Fruit fly (Drosophila melanogaster) whole organism, embryonic: Measurements from ENCODE around the gene CG46313.
A peak's percentile ranks its signal among the peaks of the same experiment; 100 is the strongest.

Experiments
- ATbp ChIP-seq: fragments of 200-800 bp; sonication (Bioruptor generic); optimal IDR thresholded peaks from 2 replicates; lab custom pipeline; 2017; ENCODE audit warnings: missing biosample characterization, mild to moderate bottlenecking, missing genetic modification characterization, missing genetic modification reagents
- Adf1 ChIP-seq: fragments of 200-800 bp; sonication (Bioruptor generic); IDR thresholded peaks from 2 replicates; pipeline ENCODE4 v1.3.6; 2022; ENCODE audit warnings: missing biosample characterization, missing genetic modification characterization
- Atf6 ChIP-seq: fragments of 200-800 bp; sonication (Bioruptor generic); IDR thresholded peaks from 2 replicates; pipeline ENCODE4 v1.3.6; 2022; ENCODE audit warnings: missing biosample characterization, missing genetic modification characterization
- CG10209 ChIP-seq: fragments of 200-800 bp; sonication (Bioruptor generic); optimal IDR thresholded peaks from 3 replicates; lab custom pipeline; 2017; ENCODE audit warnings: missing biosample characterization, mild to moderate bottlenecking, missing genetic modification characterization, missing genetic modification reagents
- CG10565 ChIP-seq: fragments of 200-800 bp; sonication (Bioruptor generic); optimal IDR thresholded peaks from 3 replicates; lab custom pipeline; 2016; ENCODE audit warnings: missing biosample characterization, mild to moderate bottlenecking, missing genetic modification characterization
- CG10979 ChIP-seq: fragments of 200-800 bp; sonication (Bioruptor generic); optimal IDR thresholded peaks from 2 replicates; lab custom pipeline; 2018; ENCODE audit warnings: missing biosample characterization, mild to moderate bottlenecking, missing genetic modification characterization, moderate library complexity
- CG11560 ChIP-seq: fragments of 200-800 bp; sonication (Bioruptor generic); IDR thresholded peaks from 3 replicates; pipeline ENCODE4 v1.3.6; 2022; ENCODE audit warnings: missing biosample characterization, missing genetic modification characterization
- CG1529 ChIP-seq: fragments of 200-800 bp; sonication (Bioruptor generic); optimal IDR thresholded peaks from 3 replicates; lab custom pipeline; 2018; ENCODE audit warnings: missing biosample characterization, missing genetic modification characterization
- CG15601 ChIP-seq: fragments of 200-800 bp; sonication (Bioruptor generic); optimal IDR thresholded peaks from 3 replicates; lab custom pipeline; 2019; ENCODE audit warnings: missing biosample characterization, mild to moderate bottlenecking, missing genetic modification characterization, moderate library complexity
- CG17612 ChIP-seq: fragments of 200-800 bp; sonication (Bioruptor generic); IDR thresholded peaks from 2 replicates; pipeline ENCODE4 v1.3.6; 2022; ENCODE audit warnings: missing biosample characterization, missing genetic modification characterization
- CG18476 ChIP-seq: fragments of 200-800 bp; sonication (Bioruptor generic); optimal IDR thresholded peaks from 2 replicates; lab custom pipeline; 2016; ENCODE audit warnings: missing biosample characterization, mild to moderate bottlenecking, missing genetic modification characterization
- CG2199 ChIP-seq: fragments of 200-800 bp; sonication (Bioruptor generic); IDR thresholded peaks from 3 replicates; pipeline ENCODE4 v1.3.6; 2022; ENCODE audit warnings: missing biosample characterization, missing genetic modification characterization
- CG2712 ChIP-seq: fragments of 200-800 bp; optimal IDR thresholded peaks from 3 replicates; lab custom pipeline; 2019; ENCODE audit warnings: missing biosample characterization, mild to moderate bottlenecking, missing genetic modification characterization, moderate library complexity
- CG3163 ChIP-seq: fragments of 200-800 bp; sonication (Bioruptor generic); optimal IDR thresholded peaks from 3 replicates; lab custom pipeline; 2016; ENCODE audit warnings: missing biosample characterization, missing genetic modification characterization
- CG4328 ChIP-seq: fragments of 200-800 bp; sonication (Bioruptor generic); optimal IDR thresholded peaks from 3 replicates; lab custom pipeline; 2017; ENCODE audit warnings: missing biosample characterization, missing genetic modification reagents, missing genetic modification characterization
- CG4617 ChIP-seq: fragments of 200-800 bp; sonication (Bioruptor generic); optimal IDR thresholded peaks from 3 replicates; lab custom pipeline; 2016; ENCODE audit warnings: missing biosample characterization, missing genetic modification characterization, borderline replicate concordance
- CG4820 ChIP-seq: fragments of 200-800 bp; sonication (Bioruptor generic); optimal IDR thresholded peaks from 3 replicates; lab custom pipeline; 2016; ENCODE audit warnings: missing biosample characterization, missing genetic modification characterization
- CG5953 ChIP-seq: fragments of 200-800 bp; sonication (Bioruptor generic); IDR thresholded peaks from 2 replicates; pipeline ENCODE4 v1.3.6; 2022; ENCODE audit warnings: missing biosample characterization, missing genetic modification characterization
- CG6272 ChIP-seq: fragments of 200-800 bp; sonication (Bioruptor generic); IDR thresholded peaks from 2 replicates; pipeline ENCODE4 v1.3.6; 2022; ENCODE audit warnings: missing biosample characterization, missing genetic modification characterization
- CG6683 ChIP-seq: fragments of 200-800 bp; sonication (Bioruptor generic); optimal IDR thresholded peaks from 2 replicates; lab custom pipeline; 2017; ENCODE audit warnings: missing biosample characterization, mild to moderate bottlenecking, missing genetic modification characterization, missing genetic modification reagents
- CG6765 ChIP-seq: fragments of 200-800 bp; sonication (Bioruptor generic); optimal IDR thresholded peaks from 3 replicates; lab custom pipeline; 2017; ENCODE audit warnings: missing biosample characterization, mild to moderate bottlenecking, missing genetic modification characterization
- CG8281 ChIP-seq: fragments of 200-800 bp; sonication (Bioruptor generic); optimal IDR thresholded peaks from 2 replicates; lab custom pipeline; 2018; ENCODE audit warnings: missing biosample characterization, mild to moderate bottlenecking, missing genetic modification characterization, moderate library complexity
- CG8290 ChIP-seq, 3 experiments: fragments of 200-800 bp; sonication (Bioruptor generic); optimal IDR thresholded peaks; 2 replicates each; lab custom pipeline; 2016 to 2019; ENCODE audit warnings: missing biosample characterization in 3 of 3, missing genetic modification characterization in 3 of 3, mild to moderate bottlenecking in 2 of 3, moderate library complexity in 1 of 3
- CG8765 ChIP-seq: fragments of 200-800 bp; sonication (Bioruptor generic); IDR thresholded peaks from 2 replicates; pipeline ENCODE4 v1.3.6; 2022; ENCODE audit warnings: missing biosample characterization, missing genetic modification characterization
- CG9437 ChIP-seq: fragments of 200-800 bp; sonication (Bioruptor generic); optimal IDR thresholded peaks from 2 replicates; lab custom pipeline; 2018; ENCODE audit warnings: missing biosample characterization, mild to moderate bottlenecking, missing genetic modification characterization
- CHES-1-like ChIP-seq: fragments of 200-800 bp; sonication (Bioruptor generic); optimal IDR thresholded peaks from 2 replicates; lab custom pipeline; 2016; ENCODE audit warnings: missing biosample characterization, missing genetic modification characterization
- HLHmδ ChIP-seq: fragments of 200-800 bp; sonication (Bioruptor generic); optimal IDR thresholded peaks from 2 replicates; lab custom pipeline; 2018; ENCODE audit warnings: missing biosample characterization, mild to moderate bottlenecking, missing genetic modification characterization, moderate library complexity
- Lpt ChIP-seq: fragments of >200 bp; optimal IDR thresholded peaks from 2 replicates; lab custom pipeline; 2018; ENCODE audit warnings: missing biosample characterization, missing genetic modification characterization
- Nf-YB ChIP-seq: fragments of 200-800 bp; sonication (Bioruptor generic); optimal IDR thresholded peaks from 3 replicates; lab custom pipeline; 2019; ENCODE audit warnings: missing biosample characterization, mild to moderate bottlenecking, missing genetic modification characterization, moderate library complexity
- Oaz ChIP-seq: fragments of 200-800 bp; sonication (Bioruptor generic); IDR thresholded peaks from 2 replicates; pipeline ENCODE4 v1.3.6; 2022; ENCODE audit warnings: missing biosample characterization, missing genetic modification characterization
- Opbp ChIP-seq: fragments of 200-800 bp; sonication (Bioruptor generic); IDR thresholded peaks from 3 replicates; pipeline ENCODE4 v1.3.6; 2022; ENCODE audit warnings: missing biosample characterization, missing genetic modification characterization; ENCODE audit not compliant: partially characterized antibody
- Trl ChIP-seq, 3 experiments: fragments of >200 bp in 2 of 3; fragments of 200-800 bp in 1 of 3; sonication (Bioruptor generic) in 1 of 3; optimal IDR thresholded peaks; 2 replicates in 1 of 3; 3 replicates in 2 of 3; lab custom pipeline; 2016 to 2017; ENCODE audit warnings: missing biosample characterization in 1 of 3, missing genetic modification characterization in 1 of 3
- aop ChIP-seq: fragments of 200-800 bp; sonication (Bioruptor generic); IDR thresholded peaks from 2 replicates; pipeline ENCODE4 v1.3.6; 2022; ENCODE audit warnings: missing biosample characterization, missing genetic modification characterization
- ase ChIP-seq: fragments of 200-800 bp; sonication (Bioruptor generic); IDR thresholded peaks from 3 replicates; pipeline ENCODE4 v1.3.6; 2022; ENCODE audit warnings: missing biosample characterization, missing genetic modification characterization
- ato ChIP-seq: fragments of 200-800 bp; sonication (Bioruptor generic); IDR thresholded peaks from 2 replicates; pipeline ENCODE4 v1.3.6; 2022; ENCODE audit warnings: missing biosample characterization, missing genetic modification characterization; ENCODE audit not compliant: partially characterized antibody
- bab2 ChIP-seq: fragments of 200-800 bp; sonication (Bioruptor generic); optimal IDR thresholded peaks from 2 replicates; lab custom pipeline; 2016; ENCODE audit warnings: missing biosample characterization, missing genetic modification characterization
- dmrt11E ChIP-seq: fragments of 200-800 bp; sonication (Bioruptor generic); optimal IDR thresholded peaks from 3 replicates; lab custom pipeline; 2018; ENCODE audit warnings: missing biosample characterization, mild to moderate bottlenecking, missing genetic modification characterization, moderate library complexity
- emc ChIP-seq: fragments of 200-800 bp; sonication (Bioruptor generic); optimal IDR thresholded peaks from 2 replicates; lab custom pipeline; 2016; ENCODE audit warnings: missing biosample characterization, missing genetic modification characterization
- hth ChIP-seq: fragments of >200 bp; optimal IDR thresholded peaks from 2 replicates; lab custom pipeline; 2017; ENCODE audit warnings: inconsistent platforms
- jigr1 ChIP-seq: fragments of 200-800 bp; sonication (Bioruptor generic); IDR thresholded peaks from 3 replicates; pipeline ENCODE4 v1.3.6; 2022; ENCODE audit warnings: missing biosample characterization, missing genetic modification characterization
- jumu ChIP-seq: fragments of 200-800 bp; sonication (Bioruptor generic); optimal IDR thresholded peaks from 3 replicates; lab custom pipeline; 2016; ENCODE audit warnings: missing biosample characterization, missing genetic modification characterization
- kni ChIP-seq: fragments of 200-800 bp; sonication (Bioruptor generic); optimal IDR thresholded peaks from 3 replicates; lab custom pipeline; 2017; ENCODE audit warnings: mild to moderate bottlenecking, missing biosample characterization, missing genetic modification reagents, missing genetic modification characterization
- prd ChIP-seq, 3 experiments: fragments of >200 bp in 2 of 3; fragments of 200-800 bp in 1 of 3; sonication (Bioruptor generic) in 1 of 3; optimal IDR thresholded peaks in 2 of 3; IDR thresholded peaks in 1 of 3; 2 replicates in 2 of 3; 3 replicates in 1 of 3; pipeline versions ENCODE4 v1.3.6 to Lab custom; 2017 to 2022; ENCODE audit warnings: missing biosample characterization in 1 of 3, missing genetic modification characterization in 1 of 3
- slou ChIP-seq: fragments of 200-800 bp; sonication (Bioruptor generic); optimal IDR thresholded peaks from 3 replicates; lab custom pipeline; 2016; ENCODE audit warnings: missing biosample characterization, missing genetic modification characterization
- tgo ChIP-seq: fragments of 200-800 bp; sonication (Bioruptor generic); IDR thresholded peaks from 3 replicates; pipeline ENCODE4 v1.3.6; 2022; ENCODE audit warnings: missing biosample characterization, missing genetic modification characterization
- tin ChIP-seq: fragments of 200-800 bp; sonication (Bioruptor generic); optimal IDR thresholded peaks from 3 replicates; lab custom pipeline; 2016; ENCODE audit warnings: missing biosample characterization, missing genetic modification characterization
- trh ChIP-seq: fragments of 200-800 bp; sonication (Bioruptor generic); optimal IDR thresholded peaks from 2 replicates; lab custom pipeline; 2016; ENCODE audit warnings: missing biosample characterization, missing genetic modification characterization
- wek ChIP-seq: fragments of 200-800 bp; sonication (Bioruptor generic); optimal IDR thresholded peaks from 3 replicates; lab custom pipeline; 2018; ENCODE audit warnings: missing biosample characterization, mild to moderate bottlenecking, missing genetic modification characterization, moderate library complexity
- zen ChIP-seq: fragments of 200-800 bp; sonication (Bioruptor generic); optimal IDR thresholded peaks from 3 replicates; lab custom pipeline; 2018; ENCODE audit warnings: missing biosample characterization, mild to moderate bottlenecking, missing genetic modification characterization, moderate library complexity
- zen2 ChIP-seq: fragments of 200-800 bp; sonication (Bioruptor generic); IDR thresholded peaks from 3 replicates; pipeline ENCODE4 v1.3.6; 2022; ENCODE audit warnings: missing biosample characterization, missing genetic modification characterization; ENCODE audit not compliant: partially characterized antibody

The CG46313 gene

DNA sequence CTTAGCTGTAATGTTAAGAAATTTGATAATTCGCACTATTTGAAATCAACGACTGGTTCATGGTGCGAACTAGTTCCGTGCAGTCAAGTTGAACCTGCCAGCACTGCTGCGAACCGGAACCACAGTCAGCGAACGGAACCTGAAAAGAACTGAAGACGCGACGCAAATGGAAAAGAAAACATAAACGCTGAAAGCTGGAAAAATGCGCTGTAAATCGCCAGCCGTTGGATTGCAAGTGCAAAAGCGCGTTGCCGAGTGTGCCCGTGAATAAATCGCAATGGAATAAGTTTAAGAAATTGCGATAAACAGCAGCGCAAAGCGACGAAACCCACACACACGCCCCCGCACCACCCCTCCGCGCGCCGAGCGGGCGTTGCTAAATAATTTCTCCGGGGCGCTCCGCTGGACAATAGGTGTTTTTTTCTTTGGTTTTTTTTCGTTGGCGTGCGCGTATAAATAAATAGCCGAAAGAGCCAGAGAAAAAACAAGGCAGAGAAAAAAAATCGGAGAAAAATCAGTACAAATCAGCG is 11.5 kb upstream of the CG46313 start, which contains the start of gene CG5521 (continued):
- no peak for TF ChIP-seq hth (lab: Kevin White, UChicago)
- TF ChIP-seq Lpt (GFP tag; lab: Kevin White, UChicago), result no peak
- TF ChIP-seq aop (GFP tag; lab: Robert Waterston, UW), result no peak
- no peak for TF ChIP-seq trh (GFP tag; lab: Kevin White, UChicago)
- no peak for TF ChIP-seq jumu
- peak; percentile 57 for TF ChIP-seq Adf1 (GFP tag; lab: Robert Waterston, UW)
- TF ChIP-seq CG1529 (GFP tag; lab: Kevin White, UChicago), result no peak
- no peak for TF ChIP-seq Oaz (GFP tag; lab: Robert Waterston, UW)
- TF ChIP-seq CG18476, result no peak
- no peak for TF ChIP-seq CG17612 (GFP tag; lab: Robert Waterston, UW)
- no peak for TF ChIP-seq CG10565
- TF ChIP-seq CG6272 (GFP tag; lab: Robert Waterston, UW), result no peak
- no peak for TF ChIP-seq HLHmδ (GFP tag; lab: Kevin White, UChicago)
- peak; percentile 11 for TF ChIP-seq CHES-1-like (GFP tag; lab: Kevin White, UChicago)
- no peak for TF ChIP-seq jigr1 (GFP tag; lab: Robert Waterston, UW)
- peak; percentile 22 for TF ChIP-seq CG6765 (GFP tag; lab: Kevin White, UChicago)
- no peak for TF ChIP-seq zen
- no peak for TF ChIP-seq CG3163 (GFP tag; lab: Kevin White, UChicago)
- no peak for TF ChIP-seq kni (GFP tag; lab: Kevin White, UChicago)
- no peak for TF ChIP-seq Trl (optimal IDR thresholded peaks at IDR 0.05; lab: Kevin White, UChicago)
- no peak for TF ChIP-seq Trl (GFP tag; optimal IDR thresholded peaks at IDR 0.05; lab: Kevin White, UChicago)
- TF ChIP-seq prd (optimal IDR thresholded peaks at IDR 0.05; lab: Kevin White, UChicago), result no peak
- TF ChIP-seq prd (GFP tag; IDR thresholded peaks at IDR 0.05; lab: Robert Waterston, UW), result no peak
- TF ChIP-seq CG11560 (tag; lab: Robert Waterston, UW), result no peak
- TF ChIP-seq CG8765 (GFP tag; lab: Robert Waterston, UW), result no peak
- TF ChIP-seq CG4617, result peak; percentile 78
- TF ChIP-seq CG2712 (tag; lab: Kevin White, UChicago), result no peak
- no peak for TF ChIP-seq bab2 (GFP tag; lab: Kevin White, UChicago)
- no peak for TF ChIP-seq zen2 (GFP tag; lab: Robert Waterston, UW)
- no peak for TF ChIP-seq CG10979 (tag; lab: Kevin White, UChicago)
- no peak for TF ChIP-seq Nf-YB (GFP tag; lab: Kevin White, UChicago)
- no peak for TF ChIP-seq CG8290 (GFP tag; optimal IDR thresholded peaks at IDR 0.05; lab: Kevin White, UChicago)
- TF ChIP-seq CG8290 (tag; optimal IDR thresholded peaks at IDR 0.05; lab: Kevin White, UChicago), result peak in 1 of 2 experiments; percentile 32
- TF ChIP-seq ase, result no peak
- TF ChIP-seq CG10209, result no peak
- TF ChIP-seq emc (GFP tag; lab: Kevin White, UChicago), result no peak
- TF ChIP-seq tin (GFP tag; lab: Kevin White, UChicago), result no peak
- no peak for TF ChIP-seq dmrt11E
- no peak for TF ChIP-seq tgo (GFP tag; lab: Robert Waterston, UW)
- no peak for TF ChIP-seq ATbp (GFP tag; lab: Kevin White, UChicago)
- no peak for TF ChIP-seq CG8281 (tag; lab: Kevin White, UChicago)
- no peak for TF ChIP-seq CG4820 (GFP tag; lab: Kevin White, UChicago)
- no peak for TF ChIP-seq CG6683
- peak; percentile 47; the same call in 1 of the 3 replicates for TF ChIP-seq CG2199 (GFP tag; lab: Robert Waterston, UW)
- TF ChIP-seq Atf6 (GFP tag; lab: Robert Waterston, UW), result no peak
- no peak; the same call in 1 of the 2 replicates for TF ChIP-seq ato (GFP tag; lab: Robert Waterston, UW)
- TF ChIP-seq wek (GFP tag; lab: Kevin White, UChicago), result no peak
- no peak for TF ChIP-seq CG5953 (GFP tag; lab: Robert Waterston, UW)
- no peak for TF ChIP-seq slou (GFP tag; lab: Kevin White, UChicago)
- TF ChIP-seq CG4328 (GFP tag; lab: Kevin White, UChicago), result no peak
- TF ChIP-seq CG15601 (tag; lab: Kevin White, UChicago), result peak; percentile 14
- TF ChIP-seq Opbp (GFP tag; lab: Robert Waterston, UW), result peak; percentile 70
- no peak for TF ChIP-seq CG9437 (GFP tag; lab: Kevin White, UChicago)
